Worm (Caenorhabditis elegans) whole organism, L4/young adult: ENCODE data around the gene fipr-7.

ENCODE experiments used
- W03F9.2 ChIP-seq: fragments of 150-350 bp; optimal IDR thresholded peaks from 2 replicates; lab custom pipeline; 2014; ENCODE audit warnings: missing biosample characterization, missing genetic modification characterization
- dao-5 ChIP-seq: sonication (generic microtip); optimal IDR thresholded peaks from 2 replicates; lab custom pipeline; 2016; ENCODE audit warnings: missing genotype, missing genetic modification characterization, moderate library complexity, missing compliant biosample characterization
- him-1 ChIP-seq: sonication (generic microtip); optimal IDR thresholded peaks from 2 replicates; lab custom pipeline; 2016; ENCODE audit warnings: missing genotype, missing genetic modification reagents, missing genetic modification characterization, missing compliant biosample characterization

ce11 chrV:10265019-10265418 is 35.4 kb downstream of the fipr-7 start:
- TF ChIP-seq dao-5 (tag; lab: Kevin White, UChicago) (no peak), him-1 (tag; lab: Kevin White, UChicago) (no peak), W03F9.2 (tag; lab: Kevin White, UChicago) (no peak)
